Worm (Caenorhabditis elegans): ENCODE results near the gene Y53F4B.7.

DNA sequence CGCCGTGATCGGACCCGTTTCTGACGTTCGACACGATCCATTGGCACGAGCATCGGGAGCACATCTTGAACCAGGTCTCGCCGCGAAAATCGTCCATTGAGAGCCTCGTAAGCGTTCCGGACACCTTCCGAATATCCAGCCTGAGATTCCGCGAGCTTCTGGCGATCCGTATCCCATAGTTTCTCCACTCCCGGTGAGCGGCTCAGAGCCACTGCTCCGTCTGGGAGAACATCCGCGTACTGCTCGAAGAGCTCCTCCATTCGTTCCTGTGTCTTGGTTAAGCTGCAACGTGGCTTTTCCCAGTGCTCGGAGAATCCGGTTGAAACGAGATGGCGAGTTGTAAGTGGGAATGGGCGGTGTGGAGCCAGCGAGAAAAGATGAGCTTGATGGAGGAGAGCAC, 12.4 kb downstream of the Y53F4B.7 start:
- TF ChIP-seq ama-1 (optimal IDR thresholded peaks at IDR 0.05) (no peak), ztf-11 (tag; optimal IDR thresholded peaks at IDR 0.05) (no peak), D1046.2 (GFP tag; IDR thresholded peaks at IDR 0.05) (no peak), nhr-11 (tag; optimal IDR thresholded peaks at IDR 0.05) (no peak), snpc-4 (tag; optimal IDR thresholded peaks at IDR 0.05) (no peak), aly-2 (tag; optimal IDR thresholded peaks at IDR 0.05) (no peak), unc-62 (GFP tag; optimal IDR thresholded peaks at IDR 0.05 in 1 of 2) (no peak), unc-62 (tag; optimal IDR thresholded peaks at IDR 0.05) (no peak), hlh-30 (tag; optimal IDR thresholded peaks at IDR 0.05; ENCODE audit: insufficient read depth) (no peak), nhr-237 (tag; optimal IDR thresholded peaks at IDR 0.05) (no peak)

All from whole organism, L4 larva.